Worm (Caenorhabditis elegans): Measurements from ENCODE around the gene srbc-70.
"Not testable (repeated sequence)": the region's sequence is repeated elsewhere in the genome, so short reads cannot be mapped to it uniquely, and the experiment has no call there.

DNA sequence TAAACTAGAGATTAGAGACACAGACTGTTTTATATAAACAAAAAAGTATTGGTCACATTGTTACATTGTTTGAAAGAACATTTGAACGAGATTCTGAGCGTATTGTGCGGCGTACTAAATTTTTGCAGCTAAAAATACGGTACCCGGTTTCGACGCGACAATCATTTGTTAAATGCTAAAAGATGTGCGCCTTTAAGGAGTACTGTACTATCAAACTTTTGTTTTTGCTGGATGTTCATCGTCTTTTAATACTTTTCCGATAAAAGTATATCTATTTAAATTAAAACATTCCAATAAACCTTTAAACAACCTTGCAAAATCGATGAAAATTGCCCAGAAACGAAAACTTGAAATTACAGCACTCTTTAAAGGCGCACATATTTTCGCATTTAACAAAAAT, 31.1 kb downstream of the srbc-70 start, which contains the start of gene K06B9.6:
- TF ChIP-seq nhr-237 (tag; optimal IDR thresholded peaks at IDR 0.05); nhr-21 (tag; optimal IDR thresholded peaks at IDR 0.05); fos-1 (tag; optimal IDR thresholded peaks at IDR 0.05); ceh-82 (tag; optimal IDR thresholded peaks at IDR 0.05); blmp-1 (tag; optimal IDR thresholded peaks at IDR 0.05; ENCODE audit: insufficient read depth); unc-39 (tag; optimal IDR thresholded peaks at IDR 0.05); zag-1 (tag; optimal IDR thresholded peaks at IDR 0.05); Y55F3AM.14 (GFP tag; optimal IDR thresholded peaks at IDR 0.05); dmd-4 (tag; optimal IDR thresholded peaks at IDR 0.05); snpc-4 (tag; optimal IDR thresholded peaks at IDR 0.05); ama-1 (optimal IDR thresholded peaks at IDR 0.05); lin-39 (tag; optimal IDR thresholded peaks at IDR 0.05); ztf-11 (tag; optimal IDR thresholded peaks at IDR 0.05): not testable (repeated sequence)
